Worm (Caenorhabditis elegans) whole organism, L4 larva: ENCODE results near the gene clec-151.
A peak's percentile ranks its signal among the peaks of the same experiment; 100 is the strongest.

ENCODE experiments used
- D1046.2 ChIP-seq: fragments of 200-800 bp; sonication (Bioruptor generic); IDR thresholded peaks from 2 replicates; pipeline ENCODE4 v1.3.6; 2022; ENCODE audit warnings: missing genetic modification characterization, missing compliant biosample characterization
- F10B5.3 ChIP-seq: sonication (generic microtip); optimal IDR thresholded peaks from 2 replicates; lab custom pipeline; 2016; ENCODE audit warnings: mild to moderate bottlenecking, missing genetic modification characterization, missing compliant biosample characterization
- F44E2.7 ChIP-seq: fragments of 200-800 bp; sonication (Bioruptor generic); IDR thresholded peaks from 2 replicates; pipeline ENCODE4 v2.1.2; 2022; ENCODE audit warnings: missing genetic modification characterization, missing compliant biosample characterization
- F49E8.2 ChIP-seq: sonication (generic microtip); optimal IDR thresholded peaks from 2 replicates; lab custom pipeline; 2016; ENCODE audit warnings: missing compliant biosample characterization, mild to moderate bottlenecking, missing genetic modification characterization, borderline replicate concordance
- Y105C5A.15 ChIP-seq: fragments of 200-800 bp; sonication (Bioruptor generic); IDR thresholded peaks from 2 replicates; pipeline ENCODE4 v1.3.6; 2022; ENCODE audit warnings: missing genetic modification characterization, missing compliant biosample characterization
- Y5F2A.4 ChIP-seq: fragments of 200-800 bp; sonication (Bioruptor generic); optimal IDR thresholded peaks from 2 replicates; lab custom pipeline; 2018; ENCODE audit warnings: mild to moderate bottlenecking, missing genetic modification characterization, missing compliant biosample characterization
- Y75B8A.6 ChIP-seq: fragments of 200-800 bp; sonication (Bioruptor generic); IDR thresholded peaks from 2 replicates; pipeline ENCODE4 v1.3.6; 2022; ENCODE audit warnings: missing genetic modification reagents, missing genetic modification characterization, missing compliant biosample characterization
- ZK337.2 ChIP-seq: fragments of 200-800 bp; sonication (Bioruptor generic); IDR thresholded peaks from 2 replicates; pipeline ENCODE4 v1.3.6; 2022; ENCODE audit warnings: missing genetic modification reagents, missing genetic modification characterization, missing compliant biosample characterization
- aha-1 ChIP-seq: fragments of 150-350 bp; peaks from one replicate; lab custom pipeline; 2014; ENCODE audit warnings: missing biosample characterization, missing genetic modification characterization
- attf-4 ChIP-seq: sonication (generic microtip); optimal IDR thresholded peaks from 3 replicates; lab custom pipeline; 2017; ENCODE audit warnings: missing biosample characterization, missing genetic modification characterization
- ceh-28 ChIP-seq: fragments of 150-350 bp; optimal IDR thresholded peaks from 2 replicates; lab custom pipeline; 2014; ENCODE audit warnings: missing biosample characterization, missing genetic modification reagents, missing genetic modification characterization
- ceh-44 ChIP-seq: fragments of 200-800 bp; sonication (Bioruptor generic); IDR thresholded peaks from 2 replicates; pipeline ENCODE4 v1.3.6; 2022; ENCODE audit warnings: missing genetic modification reagents, missing genetic modification characterization, missing compliant biosample characterization
- ces-1 ChIP-seq: fragments of 150-350 bp; sonication (generic microtip); optimal IDR thresholded peaks from 4 replicates; lab custom pipeline; 2014; ENCODE audit warnings: missing biosample characterization, missing genetic modification reagents, missing genetic modification characterization
- daf-12 ChIP-seq: fragments of 150-350 bp; optimal IDR thresholded peaks from 2 replicates; lab custom pipeline; 2014; ENCODE audit warnings: missing biosample characterization, missing genetic modification reagents, missing genetic modification characterization
- daf-16 ChIP-seq, 3 experiments: sonication (generic microtip); optimal IDR thresholded peaks; 2 replicates each; lab custom pipeline; 2016 to 2017; ENCODE audit warnings: missing genetic modification characterization in 3 of 3, missing genetic modification reagents in 3 of 3, mild to moderate bottlenecking in 2 of 3, missing compliant biosample characterization in 2 of 3, missing biosample characterization in 1 of 3, moderate library complexity in 1 of 3
- dpl-1 ChIP-seq: fragments of 150-350 bp; optimal IDR thresholded peaks from 2 replicates; lab custom pipeline; 2014; ENCODE audit warnings: missing biosample characterization, missing genetic modification reagents, missing genetic modification characterization
- fkh-10 ChIP-seq: fragments of 150-350 bp; optimal IDR thresholded peaks from 2 replicates; lab custom pipeline; 2014; ENCODE audit warnings: missing biosample characterization, missing genetic modification reagents, missing genetic modification characterization
- fos-1 ChIP-seq: fragments of 150-350 bp; optimal IDR thresholded peaks from 2 replicates; lab custom pipeline; 2014; ENCODE audit warnings: missing biosample characterization, missing genetic modification characterization
- hlh-11 ChIP-seq: fragments of 200-800 bp; sonication (Bioruptor generic); optimal IDR thresholded peaks from 2 replicates; lab custom pipeline; 2018; ENCODE audit warnings: mild to moderate bottlenecking, missing genetic modification characterization, missing compliant biosample characterization
- jun-1 ChIP-seq: fragments of 150-350 bp; optimal IDR thresholded peaks from 2 replicates; lab custom pipeline; 2014; ENCODE audit warnings: missing biosample characterization, missing genetic modification reagents, missing genetic modification characterization
- lim-7 ChIP-seq: fragments of 200-800 bp; sonication (Bioruptor generic); IDR thresholded peaks from 2 replicates; pipeline ENCODE4 v1.3.6; 2022; ENCODE audit warnings: missing genetic modification characterization, missing compliant biosample characterization
- lin-13 ChIP-seq: fragments of 150-350 bp; optimal IDR thresholded peaks from 2 replicates; lab custom pipeline; 2014; ENCODE audit warnings: missing biosample characterization, missing genetic modification reagents, missing genetic modification characterization
- lin-39 ChIP-seq: fragments of 150-350 bp; optimal IDR thresholded peaks from 2 replicates; lab custom pipeline; 2014; ENCODE audit warnings: missing biosample characterization, missing genetic modification reagents, missing genetic modification characterization
- lir-3 ChIP-seq: sonication (generic microtip); optimal IDR thresholded peaks from 2 replicates; lab custom pipeline; 2016; ENCODE audit warnings: mild to moderate bottlenecking, missing genetic modification characterization, missing compliant biosample characterization
- madf-5 ChIP-seq, 2 experiments: fragments of 200-800 bp; sonication (Bioruptor generic); IDR thresholded peaks; 2 replicates each; pipeline ENCODE4 v1.3.6; 2022; ENCODE audit warnings: missing compliant biosample characterization in 2 of 2, missing genetic modification characterization in 2 of 2
- mdl-1 ChIP-seq, 2 experiments: fragments of 150-350 bp in 1 of 2; sonication (generic microtip) in 1 of 2; optimal IDR thresholded peaks; 2 replicates each; lab custom pipeline; 2014 to 2017; ENCODE audit warnings: missing biosample characterization in 2 of 2, missing genetic modification characterization in 2 of 2
- mdt-29 ChIP-seq: fragments of 200-800 bp; sonication (Bioruptor generic); IDR thresholded peaks from 2 replicates; pipeline ENCODE4 v1.3.6; 2022; ENCODE audit warnings: missing genetic modification reagents, missing genetic modification characterization, missing compliant biosample characterization
- mep-1 ChIP-seq: fragments of 150-350 bp; sonication (generic microtip); optimal IDR thresholded peaks from 3 replicates; lab custom pipeline; 2014; ENCODE audit warnings: missing biosample characterization, missing genetic modification characterization
- mes-2 ChIP-seq: sonication (generic microtip); optimal IDR thresholded peaks from 2 replicates; lab custom pipeline; 2016; ENCODE audit warnings: missing genotype, mild to moderate bottlenecking, missing genetic modification characterization, missing compliant biosample characterization; ENCODE audit not compliant: poor library complexity, severe bottlenecking
- mxl-3 ChIP-seq: fragments of 200-800 bp; sonication (Bioruptor generic); optimal IDR thresholded peaks from 2 replicates; lab custom pipeline; 2018; ENCODE audit warnings: mild to moderate bottlenecking, missing genetic modification characterization, missing compliant biosample characterization
- nhr-10 ChIP-seq: fragments of 150-350 bp; optimal IDR thresholded peaks from 2 replicates; lab custom pipeline; 2014; ENCODE audit warnings: missing biosample characterization, missing genetic modification characterization
- nhr-102 ChIP-seq: sonication (generic microtip); optimal IDR thresholded peaks from 2 replicates; lab custom pipeline; 2016; ENCODE audit warnings: mild to moderate bottlenecking, missing genetic modification characterization, moderate library complexity, missing compliant biosample characterization
- nhr-111 ChIP-seq: fragments of 200-800 bp; sonication (Bioruptor generic); optimal IDR thresholded peaks from 2 replicates; lab custom pipeline; 2018; ENCODE audit warnings: mild to moderate bottlenecking, missing genetic modification characterization, missing compliant biosample characterization
- nhr-25 ChIP-seq: sonication (generic microtip); optimal IDR thresholded peaks from 2 replicates; lab custom pipeline; 2017; ENCODE audit warnings: missing genetic modification characterization, mild to moderate bottlenecking, missing compliant biosample characterization, antibody characterized with exemption, moderate library complexity, borderline replicate concordance; ENCODE audit not compliant: insufficient read depth
- nhr-42 ChIP-seq: fragments of 200-800 bp; sonication (Bioruptor generic); IDR thresholded peaks from 2 replicates; pipeline ENCODE4 v1.3.6; 2022; ENCODE audit warnings: missing genetic modification characterization, missing compliant biosample characterization
- nhr-6 ChIP-seq: fragments of 150-350 bp; optimal IDR thresholded peaks from 2 replicates; lab custom pipeline; 2014; ENCODE audit warnings: missing biosample characterization, missing genetic modification characterization
- nhr-76 ChIP-seq: fragments of 150-350 bp; optimal IDR thresholded peaks from 2 replicates; lab custom pipeline; 2014; ENCODE audit warnings: missing biosample characterization, missing genetic modification characterization
- nhr-77 ChIP-seq: fragments of 150-350 bp; optimal IDR thresholded peaks from 2 replicates; lab custom pipeline; 2014; ENCODE audit warnings: missing biosample characterization, missing genetic modification characterization
- php-3 ChIP-seq: fragments of 200-800 bp; sonication (Bioruptor generic); IDR thresholded peaks from 2 replicates; pipeline ENCODE4 v1.3.6; 2022; ENCODE audit warnings: missing genetic modification reagents, missing genetic modification characterization, missing compliant biosample characterization
- set-16 ChIP-seq: fragments of 200-800 bp; sonication (Bioruptor generic); IDR thresholded peaks from 2 replicates; pipeline ENCODE4 v1.3.6; 2022; ENCODE audit warnings: missing genetic modification reagents, missing genetic modification characterization, missing compliant biosample characterization
- skn-1 ChIP-seq: fragments of 150-350 bp; optimal IDR thresholded peaks from 2 replicates; lab custom pipeline; 2014; ENCODE audit warnings: missing biosample characterization, missing genetic modification characterization
- snpc-1.2 ChIP-seq: fragments of 200-800 bp; sonication (Bioruptor generic); IDR thresholded peaks from 2 replicates; pipeline ENCODE4 v1.3.6; 2022; ENCODE audit warnings: missing genetic modification reagents, missing genetic modification characterization, missing compliant biosample characterization
- spr-1 ChIP-seq: sonication (generic microtip); optimal IDR thresholded peaks from 2 replicates; lab custom pipeline; 2016; ENCODE audit warnings: mild to moderate bottlenecking, missing genetic modification characterization, missing compliant biosample characterization
- tag-97 ChIP-seq: fragments of 200-800 bp; sonication (Bioruptor generic); IDR thresholded peaks from 2 replicates; pipeline ENCODE4 v1.3.6; 2022; ENCODE audit warnings: missing genetic modification characterization, missing compliant biosample characterization
- unc-39 ChIP-seq: sonication (generic microtip); optimal IDR thresholded peaks from 2 replicates; lab custom pipeline; 2017; ENCODE audit warnings: missing biosample characterization, missing genetic modification characterization
- unc-62 ChIP-seq, 3 experiments: fragments of 150-350 bp in 1 of 3; sonication (generic microtip); optimal IDR thresholded peaks in 2 of 3; peaks in 1 of 3; 1 replicate in 1 of 3; 2 replicates in 2 of 3; lab custom pipeline; 2014 to 2017; ENCODE audit warnings: missing biosample characterization in 3 of 3, missing genetic modification characterization in 3 of 3, missing genetic modification reagents in 3 of 3, missing genotype in 1 of 3
- vab-7 ChIP-seq: fragments of 200-800 bp; sonication (Bioruptor generic); IDR thresholded peaks from 2 replicates; pipeline ENCODE4 v1.3.6; 2022; ENCODE audit warnings: missing genetic modification reagents, missing genetic modification characterization, missing compliant biosample characterization
- zag-1 ChIP-seq: fragments of 150-350 bp; optimal IDR thresholded peaks from 2 replicates; lab custom pipeline; 2014; ENCODE audit warnings: missing biosample characterization, missing genetic modification characterization

Gene clec-151

DNA sequence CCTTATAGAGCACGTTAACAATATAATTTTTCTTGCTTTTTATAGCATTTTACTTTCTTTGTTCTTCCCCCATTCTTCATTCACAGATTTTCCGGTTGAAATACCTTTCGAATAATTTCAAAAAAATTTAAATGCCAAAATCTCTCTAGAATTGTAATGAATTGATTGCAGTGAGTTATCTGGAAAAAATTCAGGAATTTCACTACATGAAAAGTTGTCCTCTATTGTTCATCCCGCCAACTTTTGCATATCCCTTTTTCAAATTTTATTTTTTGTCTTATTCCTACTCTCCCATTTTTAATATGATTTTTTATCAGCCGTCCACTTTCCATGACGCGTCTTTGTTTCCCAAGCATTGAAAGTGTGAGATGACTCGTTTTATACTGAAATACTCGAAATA lies 25.1 kb downstream of the clec-151 start:
- TF ChIP-seq mep-1 (tag; lab: Kevin White, UChicago) (peak; percentile 41), dpl-1 (GFP tag; lab: Kevin White, UChicago) (no peak), lir-3 (tag; lab: Kevin White, UChicago) (no peak), fos-1 (no peak), php-3 (GFP tag; lab: Robert Waterston, UW) (no peak), nhr-10 (tag; lab: Kevin White, UChicago) (no peak), ceh-44 (GFP tag; lab: Robert Waterston, UW) (no peak), snpc-1.2 (GFP tag; lab: Robert Waterston, UW) (no peak), tag-97 (GFP tag; lab: Robert Waterston, UW) (no peak), nhr-111 (GFP tag; lab: Kevin White, UChicago) (peak; percentile 35), attf-4 (tag; lab: Kevin White, UChicago) (no peak), mes-2 (tag; lab: Kevin White, UChicago) (peak; percentile 17), madf-5 (GFP tag; IDR thresholded peaks at IDR 0.05; lab: Robert Waterston, UW) (peak in 1 of 2 experiments; percentile 6; a peak in 1 of 4 replicates), unc-62 (GFP tag; optimal IDR thresholded peaks at IDR 0.05 in 1 of 2; lab: Kevin White, UChicago) (peak in 1 of 2 experiments; percentile 50), unc-62 (tag; optimal IDR thresholded peaks at IDR 0.05; lab: Kevin White, UChicago) (no peak)

DNA sequence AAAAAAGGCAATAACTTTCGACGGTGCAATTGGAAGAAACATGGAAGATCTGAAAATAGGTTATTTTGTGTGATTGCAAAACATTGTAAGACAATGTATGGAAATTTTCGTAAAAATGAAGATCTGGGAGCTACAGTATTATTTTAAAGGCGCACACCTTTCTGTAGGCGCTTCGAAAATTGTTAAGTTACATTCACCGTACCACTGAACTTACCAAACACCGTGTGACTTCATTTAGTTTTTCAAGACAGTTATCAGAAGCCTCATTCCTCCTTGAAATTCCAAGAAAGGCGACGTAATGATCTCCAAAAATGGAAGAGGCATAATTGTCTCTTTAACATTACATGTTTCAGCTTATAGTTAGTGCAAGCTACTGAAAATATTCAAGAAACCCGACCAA lies 25.6 kb downstream of the clec-151 start:
- TF ChIP-seq unc-39: no peak
- TF ChIP-seq lin-39 (tag; lab: Kevin White, UChicago): no peak
- TF ChIP-seq daf-16 (GFP tag; optimal IDR thresholded peaks at IDR 0.05; lab: Kevin White, UChicago): peak in 1 of 2 experiments; percentile 44
- TF ChIP-seq daf-16 (tag; optimal IDR thresholded peaks at IDR 0.05; lab: Kevin White, UChicago): no peak
- TF ChIP-seq hlh-11: no peak
- TF ChIP-seq Y105C5A.15 (GFP tag; lab: Robert Waterston, UW): no peak
- TF ChIP-seq madf-5 (GFP tag; IDR thresholded peaks at IDR 0.05; lab: Robert Waterston, UW): peak in 1 of 2 experiments; percentile 54; a peak in 1 of 4 replicates
- no peak for TF ChIP-seq nhr-77
- no peak for TF ChIP-seq mep-1 (tag; lab: Kevin White, UChicago)
- TF ChIP-seq F44E2.7 (GFP tag; lab: Robert Waterston, UW): no peak
- TF ChIP-seq Y5F2A.4 (GFP tag; lab: Kevin White, UChicago): no peak
- TF ChIP-seq vab-7 (GFP tag; lab: Robert Waterston, UW): no peak
- TF ChIP-seq spr-1 (tag; lab: Kevin White, UChicago): no peak
- TF ChIP-seq mes-2 (tag; lab: Kevin White, UChicago): no peak
- TF ChIP-seq lim-7 (GFP tag; lab: Robert Waterston, UW): 0 out of 2 replicates have a peak, but pooled peaks have one; percentile 17
- TF ChIP-seq nhr-42 (GFP tag; lab: Robert Waterston, UW): 0 out of 2 replicates have a peak, but pooled peaks have one; percentile 7
- TF ChIP-seq aha-1 (tag; lab: Kevin White, UChicago): no peak
- no peak for TF ChIP-seq daf-12
- no peak for TF ChIP-seq set-16 (GFP tag; lab: Robert Waterston, UW)
- TF ChIP-seq mdt-29 (GFP tag; lab: Robert Waterston, UW): no peak
- TF ChIP-seq F10B5.3 (tag; lab: Kevin White, UChicago): no peak
- no peak for TF ChIP-seq tag-97 (GFP tag; lab: Robert Waterston, UW)
- TF ChIP-seq fkh-10 (GFP tag; lab: Kevin White, UChicago): no peak
- TF ChIP-seq F49E8.2 (tag; lab: Kevin White, UChicago): no peak
- no peak for TF ChIP-seq zag-1 (tag; lab: Kevin White, UChicago)
- TF ChIP-seq nhr-76 (tag; lab: Kevin White, UChicago): no peak
- TF ChIP-seq unc-62 (GFP tag; optimal IDR thresholded peaks at IDR 0.05 in 1 of 2; lab: Kevin White, UChicago): no peak
- no peak for TF ChIP-seq unc-62 (tag; optimal IDR thresholded peaks at IDR 0.05; lab: Kevin White, UChicago)
- TF ChIP-seq jun-1 (tag; lab: Kevin White, UChicago): no peak
- no peak for TF ChIP-seq D1046.2
- TF ChIP-seq skn-1: no peak
- TF ChIP-seq mdl-1 (tag; optimal IDR thresholded peaks at IDR 0.05; lab: Kevin White, UChicago): no peak
- peak; percentile 49 for TF ChIP-seq nhr-102 (tag; lab: Kevin White, UChicago)
- no peak for TF ChIP-seq ceh-28
- TF ChIP-seq mxl-3 (GFP tag; lab: Kevin White, UChicago): no peak
- TF ChIP-seq ces-1 (GFP tag; lab: Kevin White, UChicago): no peak
- no peak for TF ChIP-seq ZK337.2 (GFP tag; lab: Robert Waterston, UW)
- no peak for TF ChIP-seq lin-13 (GFP tag; lab: Kevin White, UChicago)
- peak; percentile 34; the same call in 1 of the 2 replicates for TF ChIP-seq php-3 (GFP tag; lab: Robert Waterston, UW)
- TF ChIP-seq nhr-6 (tag; lab: Kevin White, UChicago): no peak
- peak; percentile 25 for TF ChIP-seq nhr-25 (tag; lab: Kevin White, UChicago)
- TF ChIP-seq Y75B8A.6 (GFP tag; lab: Robert Waterston, UW): no peak
